Fruit fly (Drosophila melanogaster) whole organism, embryonic: ENCODE results near the gene Cyp6v1.
A peak's percentile ranks its signal among the peaks of the same experiment; 100 is the strongest.

ENCODE experiments used
- Ada2b ChIP-seq: fragments of 200-800 bp; sonication (Bioruptor generic); IDR thresholded peaks from 2 replicates; pipeline ENCODE4 v1.3.6; 2022; ENCODE audit warnings: missing biosample characterization, missing genetic modification characterization
- BEAF-32 ChIP-seq: fragments of 200-800 bp; sonication (Bioruptor generic); optimal IDR thresholded peaks from 3 replicates; lab custom pipeline; 2017; ENCODE audit warnings: missing biosample characterization, missing genetic modification characterization, mild to moderate bottlenecking, moderate library complexity, missing genetic modification reagents
- C15 ChIP-seq: fragments of 200-800 bp; sonication (Bioruptor generic); IDR thresholded peaks from 3 replicates; pipeline ENCODE4 v1.3.6; 2022; ENCODE audit warnings: missing biosample characterization, missing genetic modification characterization
- CG12942 ChIP-seq: fragments of 200-800 bp; sonication (Bioruptor generic); optimal IDR thresholded peaks from 3 replicates; lab custom pipeline; 2016; ENCODE audit warnings: missing biosample characterization, missing genetic modification characterization
- CG13424 ChIP-seq: fragments of 200-800 bp; sonication (Bioruptor generic); optimal IDR thresholded peaks from 2 replicates; lab custom pipeline; 2019; ENCODE audit warnings: missing biosample characterization, mild to moderate bottlenecking, missing genetic modification characterization, moderate library complexity
- CG17328 ChIP-seq: fragments of 200-800 bp; sonication (Bioruptor generic); IDR thresholded peaks from 2 replicates; pipeline ENCODE4 v1.3.6; 2022; ENCODE audit warnings: missing biosample characterization, missing genetic modification characterization
- CG1792 ChIP-seq: fragments of 200-800 bp; sonication (Bioruptor generic); optimal IDR thresholded peaks from 2 replicates; lab custom pipeline; 2016; ENCODE audit warnings: missing biosample characterization, missing genetic modification characterization
- CG18262 ChIP-seq: fragments of 200-800 bp; optimal IDR thresholded peaks from 3 replicates; lab custom pipeline; 2019; ENCODE audit warnings: missing biosample characterization, mild to moderate bottlenecking, missing genetic modification characterization, moderate library complexity
- CG18476 ChIP-seq: fragments of 200-800 bp; sonication (Bioruptor generic); optimal IDR thresholded peaks from 2 replicates; lab custom pipeline; 2016; ENCODE audit warnings: missing biosample characterization, mild to moderate bottlenecking, missing genetic modification characterization
- CG2120 ChIP-seq: fragments of 200-800 bp; sonication (Bioruptor generic); optimal IDR thresholded peaks from 3 replicates; lab custom pipeline; 2016; ENCODE audit warnings: missing biosample characterization, missing genetic modification characterization
- CG2712 ChIP-seq: fragments of 200-800 bp; optimal IDR thresholded peaks from 3 replicates; lab custom pipeline; 2019; ENCODE audit warnings: missing biosample characterization, mild to moderate bottlenecking, missing genetic modification characterization, moderate library complexity
- CG32772 ChIP-seq: fragments of 200-800 bp; sonication (Bioruptor generic); IDR thresholded peaks from 2 replicates; pipeline ENCODE4 v1.3.6; 2022; ENCODE audit warnings: missing biosample characterization, missing genetic modification characterization
- CG34422 ChIP-seq: fragments of 200-800 bp; sonication (Bioruptor generic); IDR thresholded peaks from 3 replicates; pipeline ENCODE4 v1.3.6; 2022; ENCODE audit warnings: missing biosample characterization, missing genetic modification characterization
- CG3847 ChIP-seq: fragments of 200-800 bp; sonication (Bioruptor generic); IDR thresholded peaks from 2 replicates; pipeline ENCODE4 v1.3.6; 2022; ENCODE audit warnings: missing biosample characterization, missing genetic modification characterization
- CG42726 ChIP-seq: fragments of 200-800 bp; sonication (Bioruptor generic); IDR thresholded peaks from 2 replicates; pipeline ENCODE4 v1.3.6; 2022; ENCODE audit warnings: missing biosample characterization, missing genetic modification characterization; ENCODE audit not compliant: partially characterized antibody
- CG6654 ChIP-seq: fragments of 200-800 bp; sonication (Bioruptor generic); optimal IDR thresholded peaks from 2 replicates; lab custom pipeline; 2017; ENCODE audit warnings: missing biosample characterization, mild to moderate bottlenecking, missing genetic modification characterization
- CG6854 ChIP-seq: fragments of 200-800 bp; sonication (Bioruptor generic); optimal IDR thresholded peaks from 3 replicates; lab custom pipeline; 2017; ENCODE audit warnings: missing biosample characterization, mild to moderate bottlenecking, missing genetic modification characterization
- CG7271 ChIP-seq: fragments of 200-800 bp; sonication (Bioruptor generic); optimal IDR thresholded peaks from 2 replicates; lab custom pipeline; 2018; ENCODE audit warnings: missing biosample characterization, mild to moderate bottlenecking, missing genetic modification characterization, moderate library complexity
- CG7928 ChIP-seq: fragments of 200-800 bp; sonication (Bioruptor generic); optimal IDR thresholded peaks from 2 replicates; lab custom pipeline; 2017; ENCODE audit warnings: missing biosample characterization, mild to moderate bottlenecking, missing genetic modification characterization
- CG8290 ChIP-seq, 3 experiments: fragments of 200-800 bp; sonication (Bioruptor generic); optimal IDR thresholded peaks; 2 replicates each; lab custom pipeline; 2016 to 2019; ENCODE audit warnings: missing biosample characterization in 3 of 3, missing genetic modification characterization in 3 of 3, mild to moderate bottlenecking in 2 of 3, moderate library complexity in 1 of 3
- Dek ChIP-seq: fragments of 200-800 bp; sonication (Bioruptor generic); optimal IDR thresholded peaks from 3 replicates; lab custom pipeline; 2019; ENCODE audit warnings: missing biosample characterization, mild to moderate bottlenecking, missing genetic modification characterization, moderate library complexity
- Ets97D ChIP-seq: fragments of 200-800 bp; sonication (Bioruptor generic); optimal IDR thresholded peaks from 3 replicates; lab custom pipeline; 2016; ENCODE audit warnings: missing biosample characterization, missing genetic modification characterization
- H2.0 ChIP-seq: fragments of 200-800 bp; sonication (Bioruptor generic); IDR thresholded peaks from 2 replicates; pipeline ENCODE4 v1.3.6; 2022; ENCODE audit warnings: missing biosample characterization, missing genetic modification characterization
- HLH3B ChIP-seq: fragments of 200-800 bp; sonication (Bioruptor generic); IDR thresholded peaks from 2 replicates; pipeline ENCODE4 v1.3.6; 2022; ENCODE audit warnings: missing biosample characterization, missing genetic modification characterization
- Jarid2 ChIP-seq: fragments of 200-800 bp; sonication (Bioruptor generic); optimal IDR thresholded peaks from 3 replicates; lab custom pipeline; 2017; ENCODE audit warnings: mild to moderate bottlenecking, missing biosample characterization, missing genetic modification reagents, missing genetic modification characterization
- Lhr ChIP-seq: fragments of 200-800 bp; sonication (Bioruptor generic); optimal IDR thresholded peaks from 3 replicates; lab custom pipeline; 2017; ENCODE audit warnings: mild to moderate bottlenecking, missing biosample characterization, missing genetic modification reagents, missing genetic modification characterization
- Mrtf ChIP-seq: fragments of 200-800 bp; sonication (Bioruptor generic); IDR thresholded peaks from 3 replicates; pipeline ENCODE4 v1.3.6; 2022; ENCODE audit warnings: missing biosample characterization, missing genetic modification characterization
- Oli ChIP-seq: fragments of 200-800 bp; sonication (Bioruptor generic); optimal IDR thresholded peaks from 2 replicates; lab custom pipeline; 2018; ENCODE audit warnings: missing biosample characterization, mild to moderate bottlenecking, missing genetic modification characterization, moderate library complexity
- Optix ChIP-seq: fragments of 200-800 bp; sonication (Bioruptor generic); IDR thresholded peaks from 3 replicates; pipeline ENCODE4 v1.3.6; 2022; ENCODE audit warnings: missing biosample characterization, missing genetic modification characterization
- Pdp1 ChIP-seq, 2 experiments: fragments of 200-800 bp; sonication (Bioruptor generic); optimal IDR thresholded peaks; 3 replicates each; lab custom pipeline; 2016; ENCODE audit warnings: missing biosample characterization in 2 of 2, missing genetic modification characterization in 2 of 2, mild to moderate bottlenecking in 1 of 2, moderate library complexity in 1 of 2
- Poxn ChIP-seq: fragments of 200-800 bp; sonication (Bioruptor generic); IDR thresholded peaks from 2 replicates; pipeline ENCODE4 v1.3.6; 2022; ENCODE audit warnings: missing biosample characterization, missing genetic modification characterization
- Six4 ChIP-seq: fragments of 200-800 bp; sonication (Bioruptor generic); optimal IDR thresholded peaks from 2 replicates; lab custom pipeline; 2016; ENCODE audit warnings: missing biosample characterization, missing genetic modification characterization
- Stat92E ChIP-seq, 3 experiments: fragments of >200 bp in 2 of 3; fragments of 200-800 bp in 1 of 3; sonication (Bioruptor generic) in 1 of 3; optimal IDR thresholded peaks; 2 replicates each; lab custom pipeline; 2017 to 2019; ENCODE audit warnings: missing biosample characterization in 3 of 3, missing genetic modification characterization in 3 of 3, mild to moderate bottlenecking in 1 of 3, moderate library complexity in 1 of 3
- Taf1 ChIP-seq: fragments of 200-800 bp; sonication (Bioruptor generic); IDR thresholded peaks from 2 replicates; pipeline ENCODE4 v1.3.6; 2022; ENCODE audit warnings: missing biosample characterization, missing genetic modification characterization
- bowl ChIP-seq: fragments of 200-800 bp; sonication (Bioruptor generic); IDR thresholded peaks from 2 replicates; pipeline ENCODE4 v1.3.6; 2022; ENCODE audit warnings: missing biosample characterization, missing genetic modification characterization
- crc ChIP-seq: fragments of 200-800 bp; sonication (Bioruptor generic); optimal IDR thresholded peaks from 2 replicates; lab custom pipeline; 2016; ENCODE audit warnings: missing biosample characterization, missing genetic modification characterization
- crol ChIP-seq: fragments of 200-800 bp; sonication (Bioruptor generic); IDR thresholded peaks from 2 replicates; pipeline ENCODE4 v1.3.6; 2022; ENCODE audit warnings: missing biosample characterization, missing genetic modification characterization
- gem ChIP-seq: fragments of 200-800 bp; sonication (Bioruptor generic); optimal IDR thresholded peaks from 2 replicates; lab custom pipeline; 2019; ENCODE audit warnings: missing biosample characterization, mild to moderate bottlenecking, missing genetic modification characterization, moderate library complexity
- gt ChIP-seq: fragments of 200-800 bp; sonication (Bioruptor generic); IDR thresholded peaks from 2 replicates; pipeline ENCODE4 v1.3.6; 2022; ENCODE audit warnings: missing biosample characterization, missing genetic modification characterization
- ham ChIP-seq: fragments of 200-800 bp; sonication (Bioruptor generic); IDR thresholded peaks from 2 replicates; pipeline ENCODE4 v1.3.6; 2022; ENCODE audit warnings: missing biosample characterization, missing genetic modification characterization
- lbe ChIP-seq: fragments of 200-800 bp; sonication (Bioruptor generic); optimal IDR thresholded peaks from 2 replicates; lab custom pipeline; 2016; ENCODE audit warnings: missing biosample characterization, mild to moderate bottlenecking, missing genetic modification characterization
- luna ChIP-seq: fragments of 200-800 bp; sonication (Bioruptor generic); optimal IDR thresholded peaks from 2 replicates; lab custom pipeline; 2016; ENCODE audit warnings: missing biosample characterization, missing genetic modification characterization
- pb ChIP-seq: fragments of 200-800 bp; sonication (Bioruptor generic); optimal IDR thresholded peaks from 3 replicates; lab custom pipeline; 2016; ENCODE audit warnings: missing biosample characterization, missing genetic modification characterization
- phol ChIP-seq: fragments of 200-800 bp; sonication (Bioruptor generic); optimal IDR thresholded peaks from 3 replicates; lab custom pipeline; 2018; ENCODE audit warnings: missing biosample characterization, mild to moderate bottlenecking, missing genetic modification characterization, moderate library complexity
- pnt ChIP-seq: fragments of 200-800 bp; sonication (Bioruptor generic); optimal IDR thresholded peaks from 3 replicates; lab custom pipeline; 2016; ENCODE audit warnings: missing biosample characterization, missing genetic modification characterization
- ranshi ChIP-seq: fragments of 200-800 bp; sonication (Bioruptor generic); IDR thresholded peaks from 2 replicates; pipeline ENCODE4 v1.3.6; 2022; ENCODE audit warnings: missing biosample characterization, missing genetic modification characterization
- shn ChIP-seq: fragments of 200-800 bp; sonication (Bioruptor generic); optimal IDR thresholded peaks from 3 replicates; lab custom pipeline; 2016; ENCODE audit warnings: missing biosample characterization, missing genetic modification characterization
- slou ChIP-seq: fragments of 200-800 bp; sonication (Bioruptor generic); optimal IDR thresholded peaks from 3 replicates; lab custom pipeline; 2016; ENCODE audit warnings: missing biosample characterization, missing genetic modification characterization
- tll ChIP-seq, 2 experiments: fragments of 200-800 bp in 1 of 2; fragments of >200 bp in 1 of 2; sonication (Bioruptor generic) in 1 of 2; optimal IDR thresholded peaks; 2 replicates each; lab custom pipeline; 2017 to 2019; ENCODE audit warnings: missing biosample characterization in 2 of 2, missing genetic modification characterization in 2 of 2, mild to moderate bottlenecking in 1 of 2, moderate library complexity in 1 of 2
- trem ChIP-seq: fragments of 200-800 bp; optimal IDR thresholded peaks from 3 replicates; lab custom pipeline; 2019; ENCODE audit warnings: missing biosample characterization, mild to moderate bottlenecking, missing genetic modification characterization, moderate library complexity
- zf30C ChIP-seq: fragments of 200-800 bp; sonication (Bioruptor generic); optimal IDR thresholded peaks from 3 replicates; lab custom pipeline; 2018; ENCODE audit warnings: missing biosample characterization, mild to moderate bottlenecking, missing genetic modification characterization

Cyp6v1 gene

DNA sequence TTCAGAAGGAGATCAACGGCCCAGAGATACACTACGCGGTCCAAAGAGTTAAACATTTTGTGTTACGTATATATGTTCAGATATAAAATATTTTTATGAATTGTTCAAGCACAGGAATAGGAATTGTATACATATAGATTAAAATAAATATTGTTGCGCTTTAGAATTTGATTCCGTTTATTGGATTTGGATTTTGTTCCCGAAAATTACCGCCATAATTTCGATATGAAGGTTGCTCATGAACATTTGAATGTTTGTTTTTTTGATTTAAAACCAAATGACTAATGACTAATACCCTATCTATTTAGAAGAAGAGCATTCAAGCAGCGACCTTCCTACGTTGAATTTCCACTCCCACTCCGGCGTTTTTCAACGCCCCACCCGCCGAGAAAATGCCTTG is 13.0 kb upstream of the Cyp6v1 start (continued):
- TF ChIP-seq CG2712 (tag; lab: Kevin White, UChicago) (peak; percentile 50), HLH3B (no peak), CG18476 (GFP tag; lab: Kevin White, UChicago) (no peak), Jarid2 (no peak), H2.0 (no peak), CG42726 (GFP tag; lab: Robert Waterston, UW) (no peak), CG13424 (tag; lab: Kevin White, UChicago) (peak; percentile 53), C15 (GFP tag; lab: Robert Waterston, UW) (no peak), BEAF-32 (GFP tag; lab: Kevin White, UChicago) (no peak), slou (GFP tag; lab: Kevin White, UChicago) (no peak), shn (GFP tag; lab: Kevin White, UChicago) (no peak), pnt (GFP tag; lab: Kevin White, UChicago) (no peak), Pdp1 (GFP tag; optimal IDR thresholded peaks at IDR 0.05; lab: Kevin White, UChicago) (no peak), CG17328 (GFP tag; lab: Robert Waterston, UW) (0 out of 2 replicates have a peak, but pooled peaks have one; percentile 19), CG7928 (GFP tag; lab: Kevin White, UChicago) (no peak), Six4 (GFP tag; lab: Kevin White, UChicago) (no peak), CG6654 (peak; percentile 0), crc (GFP tag; lab: Kevin White, UChicago) (no peak), Dek (tag; lab: Kevin White, UChicago) (no peak), crol (GFP tag; lab: Robert Waterston, UW) (no peak), pb (GFP tag; lab: Kevin White, UChicago) (no peak), Lhr (GFP tag; lab: Kevin White, UChicago) (no peak), Taf1 (GFP tag; lab: Robert Waterston, UW) (no peak), Mrtf (GFP tag; lab: Robert Waterston, UW) (no peak), CG8290 (GFP tag; optimal IDR thresholded peaks at IDR 0.05; lab: Kevin White, UChicago) (no peak), CG8290 (tag; optimal IDR thresholded peaks at IDR 0.05; lab: Kevin White, UChicago) (no peak), CG32772 (GFP tag; lab: Robert Waterston, UW) (no peak), CG12942 (no peak), zf30C (no peak), CG1792 (no peak), gem (tag; lab: Kevin White, UChicago) (peak; percentile 67), luna (GFP tag; lab: Kevin White, UChicago) (no peak), CG3847 (GFP tag; lab: Robert Waterston, UW) (no peak), Ada2b (GFP tag; lab: Robert Waterston, UW) (no peak), CG7271 (no peak), Poxn (GFP tag; lab: Robert Waterston, UW) (no peak), ranshi (no peak; the same call in 1 of the 2 replicates), Stat92E (GFP tag; optimal IDR thresholded peaks at IDR 0.05; lab: Kevin White, UChicago) (no peak), Ets97D (no peak), Optix (GFP tag; lab: Robert Waterston, UW) (no peak), lbe (no peak), tll (GFP tag; optimal IDR thresholded peaks at IDR 0.05; lab: Kevin White, UChicago) (no peak), phol (tag; lab: Kevin White, UChicago) (peak; percentile 71), ham (GFP tag; lab: Robert Waterston, UW) (no peak), bowl (GFP tag; lab: Robert Waterston, UW) (no peak), CG2120 (GFP tag; lab: Kevin White, UChicago) (no peak), CG6854 (GFP tag; lab: Kevin White, UChicago) (no peak), CG18262 (tag; lab: Kevin White, UChicago) (peak; percentile 67), trem (tag; lab: Kevin White, UChicago) (no peak), gt (GFP tag; lab: Robert Waterston, UW) (no peak), Oli (tag; lab: Kevin White, UChicago) (peak; percentile 59), CG34422 (GFP tag; lab: Robert Waterston, UW) (no peak)
